Fruit fly (Drosophila melanogaster): ENCODE results near the gene TfAP-2.

DNA sequence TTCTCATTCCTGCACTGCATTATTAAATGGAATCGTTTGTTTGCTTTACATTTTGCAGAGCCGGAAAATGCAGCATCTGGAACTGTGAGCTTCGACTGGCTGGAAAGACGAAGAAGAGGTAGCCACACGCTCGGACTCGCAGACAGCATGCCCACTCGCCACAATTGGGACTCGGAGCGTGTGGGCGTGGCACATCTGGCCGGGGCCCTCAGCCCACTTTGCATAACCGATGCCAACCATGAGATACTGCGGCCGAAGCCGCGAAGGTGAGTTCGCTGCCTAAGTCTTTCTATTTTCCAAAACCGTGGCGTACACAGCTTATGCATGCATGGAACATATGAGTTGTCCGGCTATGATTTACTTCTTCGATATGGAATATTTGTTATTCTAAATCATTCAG is 65.5 kb downstream of the TfAP-2 start:
- TF ChIP-seq CG8478 (optimal IDR thresholded peaks at IDR 0.05) (no peak), CTCF (optimal IDR thresholded peaks at IDR 0.05) (no peak)

Data from S2 (cell line).